Worm (Caenorhabditis elegans): ENCODE measurements around the gene C24H12.1.
A peak's percentile ranks its signal among the peaks of the same experiment; 100 is the strongest.

Gene C24H12.1

ce11 chrII:475312-475711 is 34.1 kb downstream of the C24H12.1 start:
- TF ChIP-seq nfya-1 (tag; optimal IDR thresholded peaks at IDR 0.05; ENCODE audit: insufficient read depth), result no peak
- TF ChIP-seq eor-1 (tag; optimal IDR thresholded peaks at IDR 0.05), result no peak
- TF ChIP-seq nhr-237 (tag; optimal IDR thresholded peaks at IDR 0.05), result no peak
- TF ChIP-seq elt-2 (tag; optimal IDR thresholded peaks at IDR 0.05), result no peak
- TF ChIP-seq fos-1 (tag; optimal IDR thresholded peaks at IDR 0.05), result no peak
- TF ChIP-seq nhr-77 (tag; optimal IDR thresholded peaks at IDR 0.05), result no peak
- TF ChIP-seq lsy-12 (tag; optimal IDR thresholded peaks at IDR 0.05), result no peak
- TF ChIP-seq ztf-4 (tag; optimal IDR thresholded peaks at IDR 0.05), result no peak
- TF ChIP-seq nhr-43 (tag; optimal IDR thresholded peaks at IDR 0.05; ENCODE audit: poor library complexity, severe bottlenecking), result no peak
- TF ChIP-seq nhr-11 (tag; optimal IDR thresholded peaks at IDR 0.05), result no peak
- no peak for TF ChIP-seq unc-39 (tag; optimal IDR thresholded peaks at IDR 0.05)

ce11 chrII:475890-476420 is 34.8 kb downstream of the C24H12.1 start, which contains the start of gene nsun-1:
TSS of gene nsun-1 (minus strand) at chrII:475940.
- TF ChIP-seq unc-39 (tag; optimal IDR thresholded peaks at IDR 0.05), result no peak
- no peak for TF ChIP-seq aly-2 (tag; optimal IDR thresholded peaks at IDR 0.05)
- no peak for TF ChIP-seq fkh-2 (tag; optimal IDR thresholded peaks at IDR 0.05)
- TF ChIP-seq nfya-1 (tag; optimal IDR thresholded peaks at IDR 0.05; ENCODE audit: insufficient read depth), result peak; percentile 64
- peak; percentile 31 for TF ChIP-seq lin-39 (tag; optimal IDR thresholded peaks at IDR 0.05)
- peak; percentile 24 for TF ChIP-seq nhr-23 (tag; optimal IDR thresholded peaks at IDR 0.05)
- no peak for TF ChIP-seq nhr-11 (tag; optimal IDR thresholded peaks at IDR 0.05)
- TF ChIP-seq nhr-12 (tag; optimal IDR thresholded peaks at IDR 0.05), result no peak
- TF ChIP-seq daf-12 (tag; optimal IDR thresholded peaks at IDR 0.05), result no peak
- no peak for TF ChIP-seq lsy-12 (tag; optimal IDR thresholded peaks at IDR 0.05)
- TF ChIP-seq nhr-76 (tag; optimal IDR thresholded peaks at IDR 0.05), result no peak
- TF ChIP-seq elt-2 (tag; optimal IDR thresholded peaks at IDR 0.05), result peak; percentile 12
- TF ChIP-seq nhr-77 (tag; optimal IDR thresholded peaks at IDR 0.05), result no peak
- TF ChIP-seq jun-1 (tag; optimal IDR thresholded peaks at IDR 0.05), result no peak
- TF ChIP-seq pha-4 (tag; optimal IDR thresholded peaks at IDR 0.05), result peak; percentile 43
- no peak for TF ChIP-seq tbx-2 (tag; optimal IDR thresholded peaks at IDR 0.05)
- TF ChIP-seq mml-1 (tag; optimal IDR thresholded peaks at IDR 0.05), result no peak
- TF ChIP-seq pqm-1 (tag; optimal IDR thresholded peaks at IDR 0.05), result no peak
- no peak for TF ChIP-seq elt-3 (tag; optimal IDR thresholded peaks at IDR 0.05)
- TF ChIP-seq nhr-237 (tag; optimal IDR thresholded peaks at IDR 0.05), result no peak
- no peak for TF ChIP-seq ztf-11 (tag; optimal IDR thresholded peaks at IDR 0.05)
- TF ChIP-seq eor-1 (tag; optimal IDR thresholded peaks at IDR 0.05), result no peak
- no peak for TF ChIP-seq R02D3.7 (tag; optimal IDR thresholded peaks at IDR 0.05)
- TF ChIP-seq nhr-43 (tag; optimal IDR thresholded peaks at IDR 0.05; ENCODE audit: poor library complexity, severe bottlenecking), result no peak
- TF ChIP-seq snpc-4 (tag; optimal IDR thresholded peaks at IDR 0.05), result no peak
- TF ChIP-seq elt-1 (tag; optimal IDR thresholded peaks at IDR 0.05), result no peak
- no peak for TF ChIP-seq nhr-28 (tag; optimal IDR thresholded peaks at IDR 0.05)
- no peak for TF ChIP-seq mdl-1 (tag; optimal IDR thresholded peaks at IDR 0.05)
- no peak for TF ChIP-seq ceh-16 (tag; optimal IDR thresholded peaks at IDR 0.05)
- TF ChIP-seq ceh-82 (tag; optimal IDR thresholded peaks at IDR 0.05), result no peak
- peak; percentile 88 for TF ChIP-seq lin-15B (tag; optimal IDR thresholded peaks at IDR 0.05)
- TF ChIP-seq nhr-25 (tag; optimal IDR thresholded peaks at IDR 0.05), result peak; percentile 31
- TF ChIP-seq ceh-28 (tag; optimal IDR thresholded peaks at IDR 0.05), result peak; percentile 33
- TF ChIP-seq ceh-9 (tag; optimal IDR thresholded peaks at IDR 0.05), result no peak
- TF ChIP-seq nhr-67 (tag; optimal IDR thresholded peaks at IDR 0.05), result no peak
- no peak for TF ChIP-seq ama-1 (optimal IDR thresholded peaks at IDR 0.05)
- TF ChIP-seq ztf-4 (tag; optimal IDR thresholded peaks at IDR 0.05), result no peak
- TF ChIP-seq ZK546.5 (tag; optimal IDR thresholded peaks at IDR 0.05), result no peak
- no peak for TF ChIP-seq sea-2 (GFP tag; optimal IDR thresholded peaks at IDR 0.05)
- no peak for TF ChIP-seq egl-27 (tag; optimal IDR thresholded peaks at IDR 0.05)
- no peak for TF ChIP-seq zag-1 (tag; optimal IDR thresholded peaks at IDR 0.05)
- no peak for TF ChIP-seq unc-62 (GFP tag; optimal IDR thresholded peaks at IDR 0.05)
- peak; percentile 28 for TF ChIP-seq egl-5 (tag; optimal IDR thresholded peaks at IDR 0.05)
- no peak for TF ChIP-seq fos-1 (tag; optimal IDR thresholded peaks at IDR 0.05)
- TF ChIP-seq fkh-10 (GFP tag; optimal IDR thresholded peaks at IDR 0.05), result no peak
- TF ChIP-seq hmg-11 (tag; optimal IDR thresholded peaks at IDR 0.05), result peak; percentile 21
- peak; percentile 19 for TF ChIP-seq skn-1 (tag; optimal IDR thresholded peaks at IDR 0.05)
